Fruit fly (Drosophila melanogaster) whole organism: ENCODE results near the gene REPTOR-BP.

Source experiments
- CG8478 ChIP-seq: fragments of >200 bp; optimal IDR thresholded peaks from 2 replicates; lab custom pipeline; 2018; ENCODE audit warnings: inconsistent platforms
- Dll ChIP-seq: fragments of >200 bp; optimal IDR thresholded peaks from 2 replicates; lab custom pipeline; 2017
- EcR ChIP-seq, 2 experiments: fragments of >200 bp; optimal IDR thresholded peaks; 2 replicates each; lab custom pipeline; 2017; ENCODE audit warnings: missing biosample characterization in 2 of 2, missing genetic modification characterization in 2 of 2, missing genetic modification reagents in 2 of 2
- pan ChIP-seq: fragments of >200 bp; optimal IDR thresholded peaks from 2 replicates; lab custom pipeline; 2017
- psq ChIP-seq: fragments of >200 bp; optimal IDR thresholded peaks from 2 replicates; lab custom pipeline; 2017
- usp ChIP-seq: fragments of >200 bp; optimal IDR thresholded peaks from 2 replicates; lab custom pipeline; 2017; ENCODE audit warnings: missing biosample characterization, missing genetic modification characterization, mixed read lengths

REPTOR-BP gene

dm6 chr2L:10260750-10261493 lies 3.0 kb upstream of the REPTOR-BP start, which contains the start of gene Pten:
Gene Pten, minus strand, starts transcription at chr2L:10261049.
- TF ChIP-seq usp (GFP tag; lab: Kevin White, UChicago) (no peak), CG8478 (lab: Kevin White, UChicago) (no peak), psq (no peak), pan (lab: Kevin White, UChicago) (no peak), Dll (lab: Kevin White, UChicago) (no peak), EcR (GFP tag; optimal IDR thresholded peaks at IDR 0.05; lab: Kevin White, UChicago) (no peak)

- TF ChIP-seq CG8478 (lab: Kevin White, UChicago) (no peak), psq (no peak), Dll (lab: Kevin White, UChicago) (no peak), EcR (GFP tag; optimal IDR thresholded peaks at IDR 0.05; lab: Kevin White, UChicago) (no peak), pan (lab: Kevin White, UChicago) (no peak), usp (GFP tag; lab: Kevin White, UChicago) (no peak)
Observed at dm6 chr2L:10261774-10262173, 2.2 kb upstream of the REPTOR-BP start.

DNA sequence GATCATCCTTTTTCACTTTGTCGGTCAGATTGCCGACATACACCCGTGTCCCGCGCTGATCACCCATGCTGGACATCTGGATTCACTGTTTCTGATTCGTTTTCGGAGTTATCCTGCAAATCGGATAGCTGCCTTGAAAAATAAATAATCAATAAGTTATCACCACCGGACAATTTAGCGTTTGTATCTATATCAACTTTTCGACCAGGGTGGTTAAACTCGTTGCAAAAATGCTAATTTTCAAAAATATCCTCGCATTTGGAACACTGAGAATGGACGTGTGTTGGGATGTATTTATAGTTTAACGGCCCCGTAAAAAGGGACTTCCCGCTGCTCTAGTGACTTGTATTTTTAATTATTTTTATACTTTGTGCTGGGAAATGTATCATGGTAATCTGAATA lies 581 bp upstream of the REPTOR-BP start, which contains the start of gene Rsf1:
Gene Rsf1 (minus strand): TSS at position 212 of the 402 bp plus-strand sequence.
- TF ChIP-seq usp (GFP tag; lab: Kevin White, UChicago) (no peak), CG8478 (lab: Kevin White, UChicago) (no peak), pan (lab: Kevin White, UChicago) (no peak), psq (no peak), EcR (GFP tag; optimal IDR thresholded peaks at IDR 0.05; lab: Kevin White, UChicago) (no peak), Dll (lab: Kevin White, UChicago) (no peak)

DNA sequence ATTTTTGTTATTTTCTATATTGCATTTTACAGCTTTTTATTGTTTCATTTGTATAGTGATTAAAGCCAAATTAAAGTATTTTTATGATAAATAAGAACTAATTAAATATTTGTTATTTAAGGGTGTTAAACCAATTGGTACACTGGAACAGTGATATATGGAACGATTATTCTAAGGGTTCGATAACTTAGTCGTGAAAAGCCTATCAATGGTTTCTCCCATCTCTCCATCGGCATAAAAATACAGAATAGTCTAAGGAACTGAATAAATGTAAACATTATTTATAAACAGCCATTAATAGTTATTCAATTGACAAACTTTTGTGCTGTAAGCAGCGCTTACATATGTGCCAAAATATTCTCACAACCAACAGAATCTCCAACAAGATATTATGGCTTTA lies 1.2 kb downstream of the REPTOR-BP start, which contains the start of gene Mob3:
Gene Mob3 (plus strand): TSS at position 208 of the 400 bp plus-strand sequence.
- no peak for TF ChIP-seq pan (lab: Kevin White, UChicago)
- no peak for TF ChIP-seq psq
- TF ChIP-seq CG8478 (lab: Kevin White, UChicago), result no peak

- TF ChIP-seq pan (lab: Kevin White, UChicago) (no peak), usp (GFP tag; lab: Kevin White, UChicago) (no peak), Dll (lab: Kevin White, UChicago) (no peak), EcR (GFP tag; optimal IDR thresholded peaks at IDR 0.05; lab: Kevin White, UChicago) (no peak), psq (no peak), CG8478 (lab: Kevin White, UChicago) (no peak)
Observed at dm6 chr2L:10266511-10266910, 2.6 kb downstream of the REPTOR-BP start, which contains the start of gene CG4953. Gene CG4953, plus strand, starts transcription at chr2L:10266703.

DNA sequence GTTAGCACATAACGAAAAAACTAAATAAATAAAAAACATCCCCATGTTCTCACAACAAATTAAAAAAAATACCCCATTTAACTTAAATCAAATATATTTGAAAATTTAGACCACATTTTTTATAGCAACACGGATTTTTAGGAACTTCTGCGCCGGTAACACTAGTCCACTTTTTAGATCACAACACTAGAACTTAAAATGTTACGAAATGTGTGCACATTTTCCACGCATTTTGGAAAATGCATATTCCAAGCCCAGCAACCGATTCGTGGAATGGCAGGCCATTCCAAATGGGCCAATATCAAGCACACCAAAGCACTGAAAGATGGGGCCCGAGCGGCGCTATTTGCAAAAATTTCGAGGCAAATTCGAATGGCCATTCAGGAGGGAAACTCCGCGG lies 4.8 kb downstream of the REPTOR-BP start, which contains the start of gene CG4957:
Gene CG4957 (plus strand): TSS at position 185 of the 400 bp plus-strand sequence.
- TF ChIP-seq CG8478 (lab: Kevin White, UChicago) (no peak), usp (GFP tag; lab: Kevin White, UChicago) (no peak), psq (no peak), EcR (GFP tag; optimal IDR thresholded peaks at IDR 0.05; lab: Kevin White, UChicago) (no peak), Dll (lab: Kevin White, UChicago) (no peak)

DNA sequence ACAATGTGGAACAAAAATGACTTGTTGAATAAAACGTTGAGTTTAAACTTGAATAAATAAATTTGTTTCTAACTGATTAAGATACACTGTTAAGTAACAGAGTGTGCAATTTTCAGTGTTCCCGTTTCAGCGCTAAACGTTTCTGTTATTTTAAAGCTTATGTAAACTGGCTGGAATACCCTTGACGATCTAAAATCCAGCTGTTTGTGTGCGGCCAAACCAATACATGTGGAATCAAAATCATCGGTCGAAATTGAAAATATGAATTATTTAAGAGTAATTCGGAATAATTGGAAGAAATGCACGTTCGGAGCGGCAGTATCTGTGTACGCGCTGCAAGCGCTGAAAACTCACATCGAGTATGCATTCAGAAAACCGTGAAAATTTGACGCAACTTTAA lies 5.9 kb downstream of the REPTOR-BP start, which contains the start of gene Mulk:
Gene Mulk (plus strand): TSS at position 198 of the 400 bp plus-strand sequence.
- no peak for TF ChIP-seq CG8478 (lab: Kevin White, UChicago)
- TF ChIP-seq Dll (lab: Kevin White, UChicago), result no peak
- no peak for TF ChIP-seq EcR (GFP tag; optimal IDR thresholded peaks at IDR 0.05; lab: Kevin White, UChicago)
- TF ChIP-seq usp (GFP tag; lab: Kevin White, UChicago), result no peak
- no peak for TF ChIP-seq psq
- TF ChIP-seq pan (lab: Kevin White, UChicago), result no peak

dm6 chr2L:10272224-10272623 lies 8.3 kb downstream of the REPTOR-BP start, which contains the start of gene trk:
Gene trk, minus strand, starts transcription at chr2L:10272324.
- TF ChIP-seq EcR (GFP tag; optimal IDR thresholded peaks at IDR 0.05; lab: Kevin White, UChicago) (no peak), usp (GFP tag; lab: Kevin White, UChicago) (no peak), psq (no peak), CG8478 (lab: Kevin White, UChicago) (no peak)

- TF ChIP-seq Dll (lab: Kevin White, UChicago) (no peak), psq (no peak), usp (GFP tag; lab: Kevin White, UChicago) (no peak), CG8478 (lab: Kevin White, UChicago) (no peak), EcR (GFP tag; optimal IDR thresholded peaks at IDR 0.05; lab: Kevin White, UChicago) (no peak), pan (lab: Kevin White, UChicago) (no peak)
Observed at dm6 chr2L:10276436-10276835, 12.5 kb downstream of the REPTOR-BP start.

dm6 chr2L:10276846-10277245 lies 12.9 kb downstream of the REPTOR-BP start:
- TF ChIP-seq usp (GFP tag; lab: Kevin White, UChicago) (no peak), Dll (lab: Kevin White, UChicago) (no peak), pan (lab: Kevin White, UChicago) (no peak), CG8478 (lab: Kevin White, UChicago) (no peak), EcR (GFP tag; optimal IDR thresholded peaks at IDR 0.05; lab: Kevin White, UChicago) (no peak), psq (no peak)

dm6 chr2L:10277362-10277761 lies 13.4 kb downstream of the REPTOR-BP start:
- TF ChIP-seq CG8478 (lab: Kevin White, UChicago) (no peak), usp (GFP tag; lab: Kevin White, UChicago) (no peak), Dll (lab: Kevin White, UChicago) (no peak)

- TF ChIP-seq usp (GFP tag; lab: Kevin White, UChicago) (no peak), CG8478 (lab: Kevin White, UChicago) (no peak), Dll (lab: Kevin White, UChicago) (no peak), psq (no peak), pan (lab: Kevin White, UChicago) (no peak), EcR (GFP tag; optimal IDR thresholded peaks at IDR 0.05; lab: Kevin White, UChicago) (no peak)
Observed at dm6 chr2L:10278658-10279057, 14.7 kb downstream of the REPTOR-BP start, which contains the start of gene Utx. Gene Utx, minus strand, starts transcription at chr2L:10278811.
